Fruit fly (Drosophila melanogaster): ENCODE results near the gene m.
A peak's percentile ranks its signal among the peaks of the same experiment; 100 is the strongest.

Gene m

DNA sequence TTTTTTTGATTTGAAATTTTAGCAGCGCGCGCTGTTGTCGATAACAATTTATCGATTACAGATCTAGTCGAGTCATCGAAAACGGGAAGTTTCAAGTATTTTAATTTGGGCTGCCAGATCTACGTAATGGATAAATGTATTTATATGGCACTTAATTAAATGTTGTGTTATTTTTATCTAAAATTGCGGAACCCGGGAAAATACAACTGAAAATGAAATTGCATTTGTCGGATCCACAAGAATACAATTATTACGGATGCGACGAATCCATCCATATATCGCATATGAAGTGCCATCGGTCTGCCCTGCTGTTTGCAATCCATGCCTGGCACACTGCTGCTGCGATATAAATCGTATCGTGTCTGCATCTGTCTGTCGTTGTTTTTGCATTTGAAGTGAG is 33.9 kb upstream of the m start, which contains the start of gene Tango10 (continued):
- TF ChIP-seq fd96Cb (tag; optimal IDR thresholded peaks at IDR 0.05) (peak; percentile 34), CG34224 (GFP tag; IDR thresholded peaks at IDR 0.05; ENCODE audit: partially characterized antibody) (peak; percentile 79), E2f2 (GFP tag; IDR thresholded peaks at IDR 0.05) (peak; percentile 88), Gug (GFP tag; IDR thresholded peaks at IDR 0.05) (no peak; the same call in 3 of the 4 replicates), amos (GFP tag; IDR thresholded peaks at IDR 0.05; ENCODE audit: partially characterized antibody) (peak; percentile 83), CG6254 (GFP tag; optimal IDR thresholded peaks at IDR 0.05) (no peak), CG11093 (GFP tag; IDR thresholded peaks at IDR 0.05) (no peak), Pdp1 (GFP tag; optimal IDR thresholded peaks at IDR 0.05) (peak; percentile 35 to 55), abd-A (tag; optimal IDR thresholded peaks at IDR 0.05) (no peak), CG12299 (tag; optimal IDR thresholded peaks at IDR 0.05) (no peak), CG2120 (GFP tag; optimal IDR thresholded peaks at IDR 0.05) (peak; percentile 71), sqz (GFP tag; optimal IDR thresholded peaks at IDR 0.05) (no peak), CG10366 (GFP tag; IDR thresholded peaks at IDR 0.05) (peak; percentile 52), Elba2 (GFP tag; optimal IDR thresholded peaks at IDR 0.05) (no peak), Chrac-16 (GFP tag; optimal IDR thresholded peaks at IDR 0.05) (peak; percentile 55), NfI (GFP tag; optimal IDR thresholded peaks at IDR 0.05) (peak; percentile 45), CG9437 (GFP tag; optimal IDR thresholded peaks at IDR 0.05) (peak; percentile 42), sob (GFP tag; IDR thresholded peaks at IDR 0.05) (peak; percentile 61), CG15601 (tag; optimal IDR thresholded peaks at IDR 0.05) (peak; percentile 42), grau (tag; optimal IDR thresholded peaks at IDR 0.05) (peak; percentile 57), unc-4 (GFP tag; IDR thresholded peaks at IDR 0.05; ENCODE audit: partially characterized antibody) (peak; percentile 84), sens (GFP tag) (peak; percentile 87), croc (GFP tag; conservative IDR thresholded peaks at IDR 0.05) (peak; percentile 24; the same call in 1 of the 3 replicates), CG31224 (GFP tag; IDR thresholded peaks at IDR 0.05) (peak; percentile 35; the same call in 1 of the 2 replicates), Sox100B (GFP tag; optimal IDR thresholded peaks at IDR 0.05) (no peak), jigr1 (GFP tag; IDR thresholded peaks at IDR 0.05) (no peak), CG16779 (GFP tag; IDR thresholded peaks at IDR 0.05) (no peak), Bgb (GFP tag; IDR thresholded peaks at IDR 0.05; ENCODE audit: partially characterized antibody) (peak; percentile 84), gsb (GFP tag; IDR thresholded peaks at IDR 0.05) (0 out of 2 replicates have a peak, but pooled peaks have one; percentile 21), ftz-f1 (GFP tag; optimal IDR thresholded peaks at IDR 0.05) (no peak), eyg (GFP tag; optimal IDR thresholded peaks at IDR 0.05) (peak; percentile 5), CG11696 (GFP tag; IDR thresholded peaks at IDR 0.05) (no peak), PHDP (tag; optimal IDR thresholded peaks at IDR 0.05) (peak; percentile 54), HmgD (GFP tag; optimal IDR thresholded peaks at IDR 0.05) (peak; percentile 22), Asciz (GFP tag; optimal IDR thresholded peaks at IDR 0.05) (no peak), Dad (GFP tag; optimal IDR thresholded peaks at IDR 0.05) (peak; percentile 39), cad (GFP tag; optimal IDR thresholded peaks at IDR 0.05) (no peak), CG17829 (tag; optimal IDR thresholded peaks at IDR 0.05) (peak; percentile 26), Fer2 (tag; optimal IDR thresholded peaks at IDR 0.05) (no peak), CG12769 (tag; optimal IDR thresholded peaks at IDR 0.05) (no peak), pita (GFP tag; optimal IDR thresholded peaks at IDR 0.05) (no peak), chm (GFP tag; IDR thresholded peaks at IDR 0.05) (no peak), pan (optimal IDR thresholded peaks at IDR 0.05) (no peak), pan (GFP tag; optimal IDR thresholded peaks at IDR 0.05 in 1 of 2, IDR thresholded peaks at IDR 0.05 in 1 of 2) (peak in 1 of 2 experiments; percentile 29), CG11456 (GFP tag; IDR thresholded peaks at IDR 0.05) (no peak), maf-S (GFP tag; optimal IDR thresholded peaks at IDR 0.05) (peak; percentile 48), tin (GFP tag; optimal IDR thresholded peaks at IDR 0.05) (peak; percentile 44), pfk (GFP tag; optimal IDR thresholded peaks at IDR 0.05) (no peak), CG7928 (GFP tag; optimal IDR thresholded peaks at IDR 0.05) (peak; percentile 76), stwl (tag; optimal IDR thresholded peaks at IDR 0.05) (peak; percentile 44), fru (optimal IDR thresholded peaks at IDR 0.05) (no peak), Ssrp (tag; optimal IDR thresholded peaks at IDR 0.05) (peak; percentile 48)
